Fruit fly (Drosophila melanogaster): Measurements from ENCODE around the gene Anp.

Anp gene

dm6 chr3R:30208766-30209484 lies 823 bp upstream of the Anp start, which contains the start of gene RpS7 (continued):
- TF ChIP-seq Poxn (GFP tag; IDR thresholded peaks at IDR 0.05) (peak; percentile 21; the same call in 1 of the 2 replicates), emc (GFP tag; optimal IDR thresholded peaks at IDR 0.05) (peak; percentile 18), NC2β (GFP tag; optimal IDR thresholded peaks at IDR 0.05) (peak; percentile 93), amos (GFP tag; IDR thresholded peaks at IDR 0.05; ENCODE audit: partially characterized antibody) (peak; percentile 96), CG12391 (tag; optimal IDR thresholded peaks at IDR 0.05) (peak; percentile 72), tx (GFP tag; optimal IDR thresholded peaks at IDR 0.05) (peak; percentile 15), Nf-YC (tag; optimal IDR thresholded peaks at IDR 0.05) (peak; percentile 78), CG4730 (GFP tag; IDR thresholded peaks at IDR 0.05) (peak; percentile 51; the same call in 1 of the 2 replicates), YL-1 (GFP tag; optimal IDR thresholded peaks at IDR 0.05) (peak; percentile 83), CG15601 (tag; optimal IDR thresholded peaks at IDR 0.05) (peak; percentile 62), CG2129 (GFP tag; IDR thresholded peaks at IDR 0.05; ENCODE audit: partially characterized antibody) (peak; percentile 96), crol (GFP tag; IDR thresholded peaks at IDR 0.05) (0 out of 2 replicates have a peak, but pooled peaks have one; percentile 24), jigr1 (GFP tag; IDR thresholded peaks at IDR 0.05) (no peak), CG13296 (GFP tag; optimal IDR thresholded peaks at IDR 0.05) (peak; percentile 89), CG17186 (GFP tag; optimal IDR thresholded peaks at IDR 0.05) (peak; percentile 67), CG10274 (GFP tag; optimal IDR thresholded peaks at IDR 0.05) (peak; percentile 58), chm (GFP tag; IDR thresholded peaks at IDR 0.05) (peak; percentile 85), Bdp1 (GFP tag; optimal IDR thresholded peaks at IDR 0.05) (peak; percentile 53), CG8359 (GFP tag; optimal IDR thresholded peaks at IDR 0.05; ENCODE audit: borderline replicate concordance) (peak; percentile 60), Ptx1 (GFP tag; IDR thresholded peaks at IDR 0.05) (peak; percentile 56), Blimp-1 (GFP tag; optimal IDR thresholded peaks at IDR 0.05) (peak; percentile 14), aop (GFP tag; IDR thresholded peaks at IDR 0.05) (no peak), CG15269 (tag; optimal IDR thresholded peaks at IDR 0.05) (peak; percentile 75), CG14014 (GFP tag; IDR thresholded peaks at IDR 0.05) (peak; percentile 76), wor (GFP tag; IDR thresholded peaks at IDR 0.05) (peak; percentile 29; the same call in 1 of the 2 replicates), Oli (tag; optimal IDR thresholded peaks at IDR 0.05) (peak; percentile 46), peb (GFP tag; IDR thresholded peaks at IDR 0.05) (peak; percentile 62; the same call in 1 of the 2 replicates), Dad (GFP tag; optimal IDR thresholded peaks at IDR 0.05) (peak; percentile 26), sob (GFP tag; IDR thresholded peaks at IDR 0.05) (peak; percentile 79), phol (tag; optimal IDR thresholded peaks at IDR 0.05) (peak; percentile 62), ci (GFP tag; IDR thresholded peaks at IDR 0.05) (peak; percentile 93), CG1602 (GFP tag; optimal IDR thresholded peaks at IDR 0.05) (no peak), ewg (GFP tag; optimal IDR thresholded peaks at IDR 0.05) (peak; percentile 1), grau (tag; optimal IDR thresholded peaks at IDR 0.05) (peak; percentile 52), HmgD (GFP tag; optimal IDR thresholded peaks at IDR 0.05) (no peak), Oaz (GFP tag; IDR thresholded peaks at IDR 0.05) (peak; percentile 54), p53 (GFP tag; optimal IDR thresholded peaks at IDR 0.05) (no peak), E2f1 (GFP tag; IDR thresholded peaks at IDR 0.05) (peak; percentile 62), CG7928 (GFP tag; optimal IDR thresholded peaks at IDR 0.05) (no peak), CG7839 (tag; optimal IDR thresholded peaks at IDR 0.05) (peak; percentile 70), ttk (GFP tag; IDR thresholded peaks at IDR 0.05) (peak; percentile 58; the same call in 1 of the 2 replicates), pum (GFP tag; optimal IDR thresholded peaks at IDR 0.05) (no peak), cas (GFP tag; IDR thresholded peaks at IDR 0.05) (no peak), seq (GFP tag; IDR thresholded peaks at IDR 0.05) (peak; percentile 50), hbn (GFP tag; IDR thresholded peaks at IDR 0.05; ENCODE audit: partially characterized antibody) (peak; percentile 89), HLHmδ (GFP tag; optimal IDR thresholded peaks at IDR 0.05) (peak; percentile 96), CG6654 (GFP tag; optimal IDR thresholded peaks at IDR 0.05) (peak; percentile 39), chinmo (GFP tag; IDR thresholded peaks at IDR 0.05; ENCODE audit: partially characterized antibody) (peak; percentile 93; the same call in 2 of the 4 replicates), CG10979 (tag; optimal IDR thresholded peaks at IDR 0.05) (peak; percentile 39)
